Fruit fly (Drosophila melanogaster): ENCODE results near the gene CG32772.

CG32772 gene

DNA sequence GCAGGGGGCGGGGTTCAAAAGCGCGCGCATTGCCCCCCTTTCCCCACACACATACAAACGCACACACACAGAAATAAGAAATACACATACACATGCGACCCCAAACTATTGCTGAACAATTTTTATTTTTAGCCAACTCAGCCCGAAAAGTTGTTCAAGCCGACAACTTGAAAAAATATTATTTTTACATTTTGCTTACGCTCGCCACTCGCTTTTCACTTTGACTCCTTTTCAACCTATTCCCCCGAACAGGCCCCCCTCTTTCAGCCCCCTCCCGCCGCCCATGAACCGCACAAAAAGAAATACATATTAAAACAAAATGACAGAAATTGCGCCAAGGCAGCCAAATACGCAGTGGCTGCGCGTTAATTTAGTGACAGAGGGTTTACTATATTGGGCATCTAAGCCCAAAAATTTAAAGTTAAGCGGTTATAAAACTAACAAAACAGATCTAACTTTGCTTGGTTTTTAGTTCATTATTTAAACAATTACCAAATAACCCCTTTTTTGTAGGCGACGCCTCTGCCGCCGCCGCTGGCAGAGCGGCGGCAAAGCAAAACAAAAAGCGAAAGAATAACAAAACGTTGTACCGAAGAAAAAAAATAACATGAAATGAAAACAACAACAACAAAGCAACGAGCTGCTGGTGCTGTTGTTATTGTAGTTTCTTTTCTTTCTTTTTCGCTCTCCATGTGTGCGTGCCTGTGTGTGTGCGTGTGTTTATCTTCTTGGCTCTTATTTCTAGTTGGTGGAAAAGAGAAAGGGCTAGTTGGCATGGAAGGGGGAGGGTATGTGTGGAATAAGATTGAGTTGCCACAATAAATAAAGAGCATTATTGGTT lies 1.3 kb downstream of the CG32772 start:
- TF ChIP-seq Rel (GFP tag; optimal IDR thresholded peaks at IDR 0.05) (peak; percentile 100), Rel (tag; optimal IDR thresholded peaks at IDR 0.05) (peak; percentile 98), Hnf4 (GFP tag; optimal IDR thresholded peaks at IDR 0.05) (peak; percentile 100), Hr83 (GFP tag; optimal IDR thresholded peaks at IDR 0.05; ENCODE audit: poor library complexity, severe bottlenecking) (peak; percentile 98), ey (GFP tag; optimal IDR thresholded peaks at IDR 0.05) (peak; percentile 100), woc (GFP tag; optimal IDR thresholded peaks at IDR 0.05) (peak; percentile 99), br (GFP tag; optimal IDR thresholded peaks at IDR 0.05) (peak; percentile 100), sage (GFP tag; optimal IDR thresholded peaks at IDR 0.05) (peak; percentile 99), CG32264 (GFP tag; optimal IDR thresholded peaks at IDR 0.05) (peak; percentile 100), dsf (GFP tag; optimal IDR thresholded peaks at IDR 0.05; ENCODE audit: borderline replicate concordance) (peak; percentile 99), Mio (GFP tag; optimal IDR thresholded peaks at IDR 0.05) (peak; percentile 98), Dif (GFP tag; optimal IDR thresholded peaks at IDR 0.05; ENCODE audit: partially characterized antibody) (no peak), N (GFP tag; optimal IDR thresholded peaks at IDR 0.05) (no peak), pan (optimal IDR thresholded peaks at IDR 0.05) (no peak), tai (GFP tag; optimal IDR thresholded peaks at IDR 0.05) (peak; percentile 99), usp (GFP tag; optimal IDR thresholded peaks at IDR 0.05) (peak; percentile 49), brk (GFP tag; optimal IDR thresholded peaks at IDR 0.05) (peak; percentile 98), jim (GFP tag; optimal IDR thresholded peaks at IDR 0.05) (peak; percentile 97), sv (GFP tag; optimal IDR thresholded peaks at IDR 0.05) (peak; percentile 99), psq (GFP tag; optimal IDR thresholded peaks at IDR 0.05) (peak; percentile 100), Jra (GFP tag; optimal IDR thresholded peaks at IDR 0.05) (peak; percentile 99), HLH106 (tag; optimal IDR thresholded peaks at IDR 0.05) (peak; percentile 100), CrebA (GFP tag; optimal IDR thresholded peaks at IDR 0.05; ENCODE audit: borderline replicate concordance) (peak; percentile 98), Sp1 (GFP tag; optimal IDR thresholded peaks at IDR 0.05) (peak; percentile 100), Dfd (GFP tag; optimal IDR thresholded peaks at IDR 0.05) (peak; percentile 95), fru (GFP tag; optimal IDR thresholded peaks at IDR 0.05) (peak; percentile 100), Hr78 (GFP tag; optimal IDR thresholded peaks at IDR 0.05) (no peak), Abd-B (GFP tag; optimal IDR thresholded peaks at IDR 0.05) (no peak), rgr (GFP tag; optimal IDR thresholded peaks at IDR 0.05) (peak; percentile 100), dl (GFP tag; optimal IDR thresholded peaks at IDR 0.05; ENCODE audit: insufficient read depth in 1 of 2, partially characterized antibody in 2 of 2) (no peak), h (GFP tag; optimal IDR thresholded peaks at IDR 0.05) (peak; percentile 100), foxo (GFP tag; optimal IDR thresholded peaks at IDR 0.05) (peak; percentile 99 to 100), Myc (optimal IDR thresholded peaks at IDR 0.05) (no peak), OdsH (GFP tag; optimal IDR thresholded peaks at IDR 0.05) (peak; percentile 100), lola (GFP tag; optimal IDR thresholded peaks at IDR 0.05) (no peak), GATAd (GFP tag; optimal IDR thresholded peaks at IDR 0.05) (peak; percentile 99), Vsx2 (GFP tag; optimal IDR thresholded peaks at IDR 0.05; ENCODE audit: partially characterized antibody) (no peak), dmrt93B (GFP tag; optimal IDR thresholded peaks at IDR 0.05) (peak; percentile 100), CG9705 (GFP tag; optimal IDR thresholded peaks at IDR 0.05) (peak; percentile 100)

DNA sequence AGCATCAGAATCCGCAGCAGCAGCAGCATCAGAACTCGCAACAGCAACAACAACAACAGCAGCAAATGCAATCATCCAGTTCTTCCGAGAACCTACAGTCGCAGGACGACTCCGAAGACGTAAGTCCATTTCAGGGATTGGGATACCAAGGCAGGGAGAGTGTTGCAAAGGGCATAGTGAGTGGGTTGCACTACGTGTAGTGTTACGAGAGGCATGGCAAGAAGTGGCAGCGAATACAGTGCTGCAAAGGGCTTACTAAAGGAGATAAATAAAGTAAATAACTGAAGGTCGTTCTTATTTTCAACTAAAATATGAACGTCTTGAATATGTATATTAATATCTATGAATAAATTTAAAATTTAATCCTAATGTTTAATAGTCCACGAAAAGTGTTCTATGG lies 2.2 kb downstream of the CG32772 start:
- TF ChIP-seq Hnf4 (GFP tag; optimal IDR thresholded peaks at IDR 0.05), result no peak
- TF ChIP-seq Dfd (GFP tag; optimal IDR thresholded peaks at IDR 0.05), result no peak

Measured in whole organism, wandering third instar larva.